Worm (Caenorhabditis elegans) whole organism, midembryonic: ENCODE measurements around the gene K11H3.3.

Experiments used
- T22C8.4 ChIP-seq: fragments of 200-800 bp; sonication (Bioruptor generic); IDR thresholded peaks from 2 replicates; pipeline ENCODE4 v1.3.6; 2022; ENCODE audit warnings: missing genetic modification characterization, missing compliant biosample characterization
- klf-2 ChIP-seq: fragments of 200-800 bp; sonication (Bioruptor generic); conservative IDR thresholded peaks from 2 replicates; pipeline ENCODE4 v1.3.6; 2022; ENCODE audit warnings: missing genetic modification reagents, missing genetic modification characterization, missing compliant biosample characterization

DNA sequence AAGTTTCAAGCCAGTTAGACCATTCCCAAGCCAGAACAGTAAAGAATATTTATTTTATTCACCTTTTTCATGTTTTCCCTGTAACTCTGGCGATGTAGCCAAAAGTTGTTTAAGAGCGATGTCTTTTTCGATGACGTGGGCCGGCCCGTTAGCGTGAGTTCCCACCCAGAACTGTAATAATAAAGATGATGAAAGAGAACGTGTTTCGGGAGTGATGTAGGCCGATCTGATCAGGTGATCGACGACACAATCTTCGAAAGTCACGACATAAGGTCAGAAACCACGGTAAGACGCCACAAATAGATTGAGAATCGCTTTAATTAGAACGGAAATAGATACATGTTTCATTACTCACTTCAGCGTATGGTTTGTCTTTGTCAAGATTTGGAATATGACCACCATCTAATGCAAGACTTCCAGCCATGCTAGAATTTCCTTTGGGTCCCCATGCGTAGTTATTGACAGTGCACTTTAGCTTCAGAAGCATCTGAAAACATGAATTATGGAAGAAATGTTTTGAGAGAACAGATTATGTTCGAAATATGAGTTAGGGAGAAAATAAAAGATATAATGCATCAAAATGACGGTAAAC, 44.6 kb upstream of the K11H3.3 start, which contains the start of gene ZK632.4:
- TF ChIP-seq klf-2 (no peak), T22C8.4 (GFP tag; lab: Robert Waterston, UW) (no peak)
